Worm (Caenorhabditis elegans): ENCODE results near the gene twk-9.

- TF ChIP-seq R02D3.7 (tag; optimal IDR thresholded peaks at IDR 0.05) (no peak), dmd-9 (GFP tag; IDR thresholded peaks at IDR 0.05) (no peak), dpl-1 (GFP tag; optimal IDR thresholded peaks at IDR 0.05) (no peak), daf-19 (GFP tag; conservative IDR thresholded peaks at IDR 0.05) (no peak), Y75B8A.6 (GFP tag; IDR thresholded peaks at IDR 0.05) (no peak), aly-2 (tag; optimal IDR thresholded peaks at IDR 0.05) (no peak), unc-39 (tag; optimal IDR thresholded peaks at IDR 0.05) (no peak), T26A8.4 (GFP tag; IDR thresholded peaks at IDR 0.05) (no peak), nhr-6 (tag; optimal IDR thresholded peaks at IDR 0.05) (no peak), mdl-1 (tag; optimal IDR thresholded peaks at IDR 0.05) (no peak), ceh-82 (tag; optimal IDR thresholded peaks at IDR 0.05) (no peak), set-16 (GFP tag; IDR thresholded peaks at IDR 0.05) (no peak)
Observed at ce11 chrIV:9725468-9725985, 32.6 kb downstream of the twk-9 start.

Measured in whole organism, L4 larva.